Fruit fly (Drosophila melanogaster) whole organism, embryonic: Measurements from ENCODE around the gene djl.

Source experiments
- CG17361 ChIP-seq: fragments of 200-800 bp; sonication (Bioruptor generic); IDR thresholded peaks from 3 replicates; pipeline ENCODE4 v1.3.6; 2022; ENCODE audit warnings: missing biosample characterization, missing genetic modification characterization
- CG43689 ChIP-seq: fragments of 200-800 bp; sonication (Bioruptor generic); IDR thresholded peaks from 2 replicates; pipeline ENCODE4 v1.3.6; 2022; ENCODE audit warnings: missing biosample characterization, missing genetic modification characterization
- CTCF ChIP-seq: fragments of 200-800 bp; sonication (Bioruptor generic); optimal IDR thresholded peaks from 2 replicates; lab custom pipeline; 2017; ENCODE audit warnings: missing biosample characterization, mild to moderate bottlenecking, missing genetic modification characterization, moderate library complexity
- H2.0 ChIP-seq: fragments of 200-800 bp; sonication (Bioruptor generic); IDR thresholded peaks from 2 replicates; pipeline ENCODE4 v1.3.6; 2022; ENCODE audit warnings: missing biosample characterization, missing genetic modification characterization
- az2 ChIP-seq: fragments of 200-800 bp; sonication (Bioruptor generic); optimal IDR thresholded peaks from 3 replicates; lab custom pipeline; 2016; ENCODE audit warnings: missing biosample characterization, missing genetic modification characterization
- ssp ChIP-seq: fragments of 200-800 bp; sonication (Bioruptor generic); IDR thresholded peaks from 2 replicates; pipeline ENCODE4 v1.3.6; 2022; ENCODE audit warnings: missing biosample characterization, missing genetic modification characterization
- zfh2 ChIP-seq: fragments of 200-800 bp; sonication (Bioruptor generic); optimal IDR thresholded peaks from 2 replicates; lab custom pipeline; 2016; ENCODE audit warnings: missing biosample characterization, missing genetic modification characterization

dm6 chr3R:7088837-7089361 lies 28.3 kb downstream of the djl start:
- TF ChIP-seq CG17361 (GFP tag; lab: Robert Waterston, UW) = no peak
- TF ChIP-seq CG43689 (GFP tag; lab: Robert Waterston, UW) = no peak
- TF ChIP-seq ssp (GFP tag; lab: Robert Waterston, UW) = no peak
- TF ChIP-seq zfh2 (GFP tag; lab: Kevin White, UChicago) = no peak
- TF ChIP-seq CTCF = no peak
- no peak for TF ChIP-seq az2 (GFP tag; lab: Kevin White, UChicago)
- peak; percentile 5; the same call in 1 of the 2 replicates for TF ChIP-seq H2.0 (GFP tag; lab: Robert Waterston, UW)
